Worm (Caenorhabditis elegans): ENCODE measurements around the gene pha-4.

The pha-4 gene

DNA sequence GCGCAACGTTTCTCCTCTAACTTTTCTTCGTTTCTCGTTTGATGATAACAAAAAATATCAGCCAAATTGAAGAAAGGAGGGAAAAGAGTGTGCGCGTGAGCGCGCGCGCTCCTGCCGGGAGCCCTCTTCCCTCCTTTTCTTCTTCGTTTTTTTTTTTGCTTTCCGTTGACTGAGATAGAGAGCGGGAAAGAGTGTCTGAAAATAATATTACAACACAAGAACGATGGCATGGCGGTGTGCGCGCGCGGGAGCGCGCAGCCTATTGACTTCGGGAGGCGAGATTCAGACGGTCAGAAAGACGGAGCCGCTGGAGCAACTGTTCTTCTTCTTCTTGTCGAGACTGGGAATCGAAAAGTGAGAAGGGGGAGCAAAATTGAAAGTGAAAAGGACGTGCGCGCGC, 40.9 kb downstream of the pha-4 start (continued):
- TF ChIP-seq hmg-1.1 (GFP tag; IDR thresholded peaks at IDR 0.05) (0 out of 2 replicates have a peak, but pooled peaks have one; percentile 21), lim-7 (GFP tag; IDR thresholded peaks at IDR 0.05) (no peak), pqm-1 (tag; optimal IDR thresholded peaks at IDR 0.05) (peak; percentile 47), lin-39 (tag; optimal IDR thresholded peaks at IDR 0.05) (no peak), daf-8 (GFP tag; IDR thresholded peaks at IDR 0.05) (no peak), R02D3.7 (tag; optimal IDR thresholded peaks at IDR 0.05) (no peak), ces-1 (GFP tag; optimal IDR thresholded peaks at IDR 0.05) (no peak), unc-130 (GFP tag; optimal IDR thresholded peaks at IDR 0.05) (no peak), dmd-6 (GFP tag; IDR thresholded peaks at IDR 0.05) (peak; percentile 39; the same call in 1 of the 2 replicates), lin-13 (GFP tag; optimal IDR thresholded peaks at IDR 0.05) (no peak), lin-15B (tag; optimal IDR thresholded peaks at IDR 0.05) (no peak), attf-4 (tag; optimal IDR thresholded peaks at IDR 0.05) (no peak), mdl-1 (tag; optimal IDR thresholded peaks at IDR 0.05) (no peak), duxl-1 (tag; optimal IDR thresholded peaks at IDR 0.05; ENCODE audit: poor library complexity) (no peak), ceh-62 (tag; optimal IDR thresholded peaks at IDR 0.05) (no peak), spr-1 (tag; optimal IDR thresholded peaks at IDR 0.05) (no peak), nhr-77 (tag; optimal IDR thresholded peaks at IDR 0.05) (peak; percentile 10), zip-2 (tag; optimal IDR thresholded peaks at IDR 0.05) (no peak), pha-4 (GFP tag; IDR thresholded peaks at IDR 0.05) (peak; percentile 48; the same call in 1 of the 2 replicates), pha-4 (tag; optimal IDR thresholded peaks at IDR 0.05) (no peak), Y105C5A.15 (GFP tag; IDR thresholded peaks at IDR 0.05) (no peak), F26F4.8 (GFP tag; conservative IDR thresholded peaks at IDR 0.05) (no peak), unc-62 (GFP tag; optimal IDR thresholded peaks at IDR 0.05 in 1 of 2) (peak in 1 of 2 experiments; percentile 23), unc-62 (tag; optimal IDR thresholded peaks at IDR 0.05) (no peak), dmd-8 (GFP tag; IDR thresholded peaks at IDR 0.05) (no peak), Y5F2A.4 (GFP tag; optimal IDR thresholded peaks at IDR 0.05) (no peak), nhr-102 (tag; optimal IDR thresholded peaks at IDR 0.05) (no peak), saeg-2 (GFP tag; IDR thresholded peaks at IDR 0.05) (no peak), hif-1 (tag; optimal IDR thresholded peaks at IDR 0.05) (peak in 1 of 2 experiments; percentile 73), madf-5 (GFP tag; IDR thresholded peaks at IDR 0.05) (no peak), ceh-44 (GFP tag; IDR thresholded peaks at IDR 0.05) (no peak), nhr-41 (GFP tag; IDR thresholded peaks at IDR 0.05) (no peak), ama-1 (optimal IDR thresholded peaks at IDR 0.05) (no peak), madf-9 (GFP tag; conservative IDR thresholded peaks at IDR 0.05) (no peak), gei-8 (GFP tag; optimal IDR thresholded peaks at IDR 0.05) (no peak), lin-38 (GFP tag; IDR thresholded peaks at IDR 0.05) (no peak), nhr-6 (tag; optimal IDR thresholded peaks at IDR 0.05) (no peak), ceh-32 (tag; optimal IDR thresholded peaks at IDR 0.05; ENCODE audit: poor library complexity) (no peak), ctbp-1 (GFP tag; IDR thresholded peaks at IDR 0.05) (no peak), nhr-42 (GFP tag; IDR thresholded peaks at IDR 0.05) (no peak), egl-43 (GFP tag; IDR thresholded peaks at IDR 0.05) (0 out of 2 replicates have a peak, but pooled peaks have one; percentile 53), dpl-1 (GFP tag; optimal IDR thresholded peaks at IDR 0.05) (no peak), zfp-2 (tag; optimal IDR thresholded peaks at IDR 0.05) (no peak), T26A8.4 (GFP tag; IDR thresholded peaks at IDR 0.05) (no peak; the same call in 1 of the 2 replicates), daf-12 (tag; optimal IDR thresholded peaks at IDR 0.05) (no peak), aha-1 (tag) (peak; percentile 22), lin-1 (GFP tag; IDR thresholded peaks at IDR 0.05) (0 out of 2 replicates have a peak, but pooled peaks have one; percentile 29), nhr-10 (tag; optimal IDR thresholded peaks at IDR 0.05) (no peak), hlh-30 (tag; optimal IDR thresholded peaks at IDR 0.05; ENCODE audit: insufficient read depth) (peak; percentile 71), fos-1 (tag; optimal IDR thresholded peaks at IDR 0.05) (no peak), skn-1 (tag; optimal IDR thresholded peaks at IDR 0.05) (no peak), ceh-20 (GFP tag; IDR thresholded peaks at IDR 0.05) (no peak), zag-1 (tag; optimal IDR thresholded peaks at IDR 0.05) (no peak)
